Fruit fly (Drosophila melanogaster): ENCODE measurements around the gene Jwa.

Jwa gene

DNA sequence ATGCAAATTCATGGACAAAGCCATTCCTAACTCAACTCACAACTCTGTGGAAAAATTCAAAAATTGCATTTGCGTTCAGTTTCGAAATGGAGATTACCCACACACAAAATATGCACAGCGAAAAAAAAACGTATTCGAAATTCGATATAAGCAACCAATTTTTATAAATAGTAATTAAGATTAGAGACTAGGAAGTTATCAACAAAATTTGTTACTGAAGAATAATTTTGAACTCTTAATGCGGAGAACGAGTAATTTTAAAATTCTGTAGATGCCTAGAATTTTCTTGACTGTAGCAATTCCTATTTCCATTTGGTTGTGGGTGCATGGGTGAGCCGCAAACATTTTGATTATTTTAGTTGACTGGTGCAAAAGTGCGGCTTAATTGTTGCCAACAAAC, 42.1 kb downstream of the Jwa start (continued):
- TF ChIP-seq prd (optimal IDR thresholded peaks at IDR 0.05) (no peak), prd (GFP tag; IDR thresholded peaks at IDR 0.05) (no peak), gem (tag; optimal IDR thresholded peaks at IDR 0.05) (peak; percentile 3), sna (GFP tag; IDR thresholded peaks at IDR 0.05; ENCODE audit: partially characterized antibody) (no peak), sens (GFP tag) (peak; percentile 58), CG13775 (GFP tag; optimal IDR thresholded peaks at IDR 0.05) (no peak)

DNA sequence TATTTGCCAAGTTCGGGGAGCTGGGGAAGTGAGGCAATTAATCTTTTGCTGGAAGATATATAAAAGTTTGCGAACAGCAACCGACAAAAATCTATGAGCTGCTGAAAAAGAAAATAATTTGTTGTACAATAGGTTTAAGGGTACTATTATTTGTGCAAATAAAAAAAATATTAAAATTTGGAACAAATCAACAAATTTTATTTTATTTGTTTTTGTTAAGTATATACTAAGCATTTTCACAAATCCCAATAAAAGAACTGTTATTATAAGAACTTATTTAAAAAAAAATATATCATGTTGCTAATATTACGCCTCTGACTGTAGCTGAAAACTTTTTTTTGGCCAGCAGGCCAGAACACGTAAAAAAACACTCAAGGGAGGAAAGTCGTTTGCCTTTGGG, 47.4 kb downstream of the Jwa start:
- TF ChIP-seq fd3F (GFP tag; optimal IDR thresholded peaks at IDR 0.05) (no peak), CG1832 (GFP tag; optimal IDR thresholded peaks at IDR 0.05) (no peak), CG10543 (GFP tag; optimal IDR thresholded peaks at IDR 0.05) (no peak), CG32767 (GFP tag; IDR thresholded peaks at IDR 0.05) (no peak), yki (optimal IDR thresholded peaks at IDR 0.05) (no peak), Taf1 (GFP tag; IDR thresholded peaks at IDR 0.05) (no peak), HLH3B (GFP tag; IDR thresholded peaks at IDR 0.05) (no peak), CTCF (GFP tag; optimal IDR thresholded peaks at IDR 0.05) (no peak), CG11398 (GFP tag; optimal IDR thresholded peaks at IDR 0.05) (no peak), twi (tag; optimal IDR thresholded peaks at IDR 0.05) (no peak), D19A (tag; optimal IDR thresholded peaks at IDR 0.05) (no peak), CG31388 (GFP tag; optimal IDR thresholded peaks at IDR 0.05) (no peak), tx (GFP tag; optimal IDR thresholded peaks at IDR 0.05) (no peak), Hr78 (GFP tag; optimal IDR thresholded peaks at IDR 0.05) (no peak), hkb (optimal IDR thresholded peaks at IDR 0.05) (no peak), hkb (GFP tag; IDR thresholded peaks at IDR 0.05) (peak; percentile 48; the same call in 1 of the 2 replicates), crol (GFP tag; IDR thresholded peaks at IDR 0.05) (no peak), CG17361 (GFP tag; IDR thresholded peaks at IDR 0.05) (peak; percentile 57; the same call in 2 of the 3 replicates), hth (optimal IDR thresholded peaks at IDR 0.05) (no peak), Gsc (GFP tag; IDR thresholded peaks at IDR 0.05) (no peak), Sox102F (GFP tag; optimal IDR thresholded peaks at IDR 0.05) (no peak), CG2889 (GFP tag; IDR thresholded peaks at IDR 0.05) (no peak), zen2 (GFP tag; IDR thresholded peaks at IDR 0.05; ENCODE audit: partially characterized antibody) (no peak), HLH54F (GFP tag; optimal IDR thresholded peaks at IDR 0.05) (no peak), tio (GFP tag; optimal IDR thresholded peaks at IDR 0.05) (no peak), phol (tag; optimal IDR thresholded peaks at IDR 0.05) (peak; percentile 1), grn (GFP tag; optimal IDR thresholded peaks at IDR 0.05) (no peak), Atf3 (GFP tag; optimal IDR thresholded peaks at IDR 0.05) (no peak), Dref (GFP tag; IDR thresholded peaks at IDR 0.05) (no peak), gem (tag; optimal IDR thresholded peaks at IDR 0.05) (peak; percentile 35), nmo (GFP tag; optimal IDR thresholded peaks at IDR 0.05) (peak; percentile 38), slp2 (GFP tag; optimal IDR thresholded peaks at IDR 0.05) (no peak), CG10654 (GFP tag; optimal IDR thresholded peaks at IDR 0.05) (no peak), CG17912 (GFP tag; optimal IDR thresholded peaks at IDR 0.05) (no peak), Kr (GFP tag; optimal IDR thresholded peaks at IDR 0.05) (no peak), CG11696 (GFP tag; IDR thresholded peaks at IDR 0.05) (0 out of 2 replicates have a peak, but pooled peaks have one; percentile 18), CG2202 (tag; optimal IDR thresholded peaks at IDR 0.05) (no peak), CG16813 (GFP tag; IDR thresholded peaks at IDR 0.05; ENCODE audit: partially characterized antibody) (no peak), Nf-YB (GFP tag; optimal IDR thresholded peaks at IDR 0.05) (no peak), H2.0 (GFP tag; IDR thresholded peaks at IDR 0.05) (no peak), CHES-1-like (GFP tag; optimal IDR thresholded peaks at IDR 0.05) (no peak), CG14710 (tag; optimal IDR thresholded peaks at IDR 0.05) (no peak), Gug (GFP tag; IDR thresholded peaks at IDR 0.05) (no peak), pfk (GFP tag; optimal IDR thresholded peaks at IDR 0.05) (no peak), Stat92E (GFP tag; optimal IDR thresholded peaks at IDR 0.05) (no peak), gsb (GFP tag; IDR thresholded peaks at IDR 0.05) (no peak), Xrp1 (GFP tag; IDR thresholded peaks at IDR 0.05) (peak; percentile 25; the same call in 1 of the 2 replicates)

Data from whole organism, embryonic.